Worm (Caenorhabditis elegans): ENCODE measurements around the gene lgc-5.

ce11 chrIV:8377501-8377900 is 35.0 kb downstream of the lgc-5 start, which contains the start of gene D2096.7:
- TF ChIP-seq aly-1 (tag; optimal IDR thresholded peaks at IDR 0.05) (no peak), ama-1 (optimal IDR thresholded peaks at IDR 0.05) (no peak), hmbx-1 (tag; optimal IDR thresholded peaks at IDR 0.05) (no peak), tra-4 (tag; optimal IDR thresholded peaks at IDR 0.05) (no peak), tbx-11 (GFP tag; IDR thresholded peaks at IDR 0.05) (no peak), scrt-1 (GFP tag; IDR thresholded peaks at IDR 0.05) (no peak)
